Fruit fly (Drosophila melanogaster) S2 (cell line): Measurements from ENCODE around the gene Btnd.

Experiments
- CG8478 ChIP-seq: fragments of >200 bp; optimal IDR thresholded peaks from 2 replicates; lab custom pipeline; 2018
- CTCF ChIP-seq, 2 experiments: fragments of >200 bp; optimal IDR thresholded peaks; 2 replicates each; lab custom pipeline; 2018

dm6 chrX:6216650-6217049 lies 2.5 kb downstream of the Btnd start:
- TF ChIP-seq CG8478 (lab: Kevin White, UChicago) (no peak), CTCF (optimal IDR thresholded peaks at IDR 0.05; lab: Kevin White, UChicago) (no peak)
